Worm (Caenorhabditis elegans) whole organism, midembryonic: ENCODE measurements around the gene gpdh-2.

Experiments
- T22C8.4 ChIP-seq: fragments of 200-800 bp; sonication (Bioruptor generic); IDR thresholded peaks from 2 replicates; pipeline ENCODE4 v1.3.6; 2022; ENCODE audit warnings: missing genetic modification characterization, missing compliant biosample characterization
- cog-1 ChIP-seq: sonication (generic microtip); optimal IDR thresholded peaks from 2 replicates; lab custom pipeline; 2016; ENCODE audit warnings: missing genetic modification characterization, missing compliant biosample characterization
- flt-1 ChIP-seq: fragments of 200-800 bp; sonication (Bioruptor generic); IDR thresholded peaks from 2 replicates; pipeline ENCODE4 v1.3.6; 2022; ENCODE audit warnings: missing genetic modification characterization, missing compliant biosample characterization
- klf-2 ChIP-seq: fragments of 200-800 bp; sonication (Bioruptor generic); conservative IDR thresholded peaks from 2 replicates; pipeline ENCODE4 v1.3.6; 2022; ENCODE audit warnings: missing genetic modification reagents, missing genetic modification characterization, missing compliant biosample characterization
- med-1 ChIP-seq: sonication (generic microtip); optimal IDR thresholded peaks from 2 replicates; lab custom pipeline; 2017; ENCODE audit warnings: missing genetic modification characterization, mild to moderate bottlenecking, missing compliant biosample characterization, antibody characterized with exemption, missing genetic modification reagents; ENCODE audit not compliant: insufficient read depth
- ref-1 ChIP-seq: fragments of 200-800 bp; sonication (Bioruptor generic); conservative IDR thresholded peaks from 2 replicates; pipeline ENCODE4 v1.3.6; 2022; ENCODE audit warnings: missing genetic modification reagents, missing genetic modification characterization, missing compliant biosample characterization
- tab-1 ChIP-seq: fragments of 200-800 bp; sonication (Bioruptor generic); IDR thresholded peaks from 2 replicates; pipeline ENCODE4 v1.3.6; 2022; ENCODE audit warnings: missing genetic modification characterization, missing compliant biosample characterization
- ztf-23 ChIP-seq: fragments of 200-800 bp; sonication (Bioruptor generic); IDR thresholded peaks from 2 replicates; pipeline ENCODE4 v1.3.6; 2022; ENCODE audit warnings: missing genetic modification reagents, missing genetic modification characterization, missing compliant biosample characterization
- ztf-29 ChIP-seq: fragments of 200-800 bp; sonication (Bioruptor generic); IDR thresholded peaks from 2 replicates; pipeline ENCODE4 v1.3.6; 2022; ENCODE audit warnings: missing genetic modification reagents, missing genetic modification characterization, missing compliant biosample characterization

gpdh-2 gene

DNA sequence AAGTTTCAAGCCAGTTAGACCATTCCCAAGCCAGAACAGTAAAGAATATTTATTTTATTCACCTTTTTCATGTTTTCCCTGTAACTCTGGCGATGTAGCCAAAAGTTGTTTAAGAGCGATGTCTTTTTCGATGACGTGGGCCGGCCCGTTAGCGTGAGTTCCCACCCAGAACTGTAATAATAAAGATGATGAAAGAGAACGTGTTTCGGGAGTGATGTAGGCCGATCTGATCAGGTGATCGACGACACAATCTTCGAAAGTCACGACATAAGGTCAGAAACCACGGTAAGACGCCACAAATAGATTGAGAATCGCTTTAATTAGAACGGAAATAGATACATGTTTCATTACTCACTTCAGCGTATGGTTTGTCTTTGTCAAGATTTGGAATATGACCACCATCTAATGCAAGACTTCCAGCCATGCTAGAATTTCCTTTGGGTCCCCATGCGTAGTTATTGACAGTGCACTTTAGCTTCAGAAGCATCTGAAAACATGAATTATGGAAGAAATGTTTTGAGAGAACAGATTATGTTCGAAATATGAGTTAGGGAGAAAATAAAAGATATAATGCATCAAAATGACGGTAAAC, 51.9 kb downstream of the gpdh-2 start, which contains the start of gene ZK632.4:
TSS of gene ZK632.4 (minus strand) at position 487 of the 592 bp plus-strand sequence.
- TF ChIP-seq T22C8.4 (GFP tag; lab: Robert Waterston, UW) (no peak), flt-1 (GFP tag; lab: Robert Waterston, UW) (no peak), klf-2 (GFP tag; lab: Robert Waterston, UW) (no peak), cog-1 (tag; lab: Kevin White, UChicago) (no peak), med-1 (GFP tag; lab: Kevin White, UChicago) (no peak), ref-1 (GFP tag; lab: Robert Waterston, UW) (no peak), ztf-23 (GFP tag; lab: Robert Waterston, UW) (no peak), tab-1 (GFP tag; lab: Robert Waterston, UW) (no peak), ztf-29 (GFP tag; lab: Robert Waterston, UW) (no peak)

DNA sequence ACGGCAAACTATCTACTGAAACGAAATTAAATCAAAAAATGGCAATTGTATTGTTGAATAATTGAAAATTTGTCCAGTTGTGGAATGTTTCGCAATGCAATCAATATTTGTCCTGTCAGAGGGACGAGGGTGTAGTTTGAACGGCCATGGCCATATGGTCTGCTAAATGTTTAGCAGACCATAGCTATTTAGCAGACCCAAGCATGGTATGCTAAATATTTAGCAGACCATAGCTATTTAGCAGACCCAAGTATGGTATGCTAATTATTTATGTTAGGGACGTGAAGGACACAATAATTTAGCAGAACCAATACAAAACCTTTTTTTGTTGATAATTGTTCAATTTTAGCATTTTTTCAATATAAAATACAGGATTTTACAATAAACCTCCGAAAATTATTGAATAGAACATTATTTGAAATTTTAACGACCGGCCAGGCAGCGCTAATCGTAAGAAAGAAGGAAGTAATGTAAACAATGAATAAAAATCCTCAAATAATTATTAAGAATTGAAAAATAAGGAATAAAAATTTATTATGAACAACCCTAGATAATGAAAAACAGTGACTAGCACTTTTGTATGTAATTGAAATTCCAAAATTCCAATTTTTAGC, 53.9 kb downstream of the gpdh-2 start, which contains the start of gene riok-3:
TSS of gene riok-3 (minus strand) at position 15 of the 614 bp plus-strand sequence.
- TF ChIP-seq flt-1 (GFP tag; lab: Robert Waterston, UW) (no peak), T22C8.4 (GFP tag; lab: Robert Waterston, UW) (no peak), ztf-29 (GFP tag; lab: Robert Waterston, UW) (no peak), med-1 (GFP tag; lab: Kevin White, UChicago) (no peak), cog-1 (tag; lab: Kevin White, UChicago) (no peak), klf-2 (GFP tag; lab: Robert Waterston, UW) (no peak), ref-1 (GFP tag; lab: Robert Waterston, UW) (no peak), tab-1 (GFP tag; lab: Robert Waterston, UW) (no peak), ztf-23 (GFP tag; lab: Robert Waterston, UW) (no peak)
